Comparison of ENCODE assay signal across 4 worm cellular contexts in the genomic region with DNA sequence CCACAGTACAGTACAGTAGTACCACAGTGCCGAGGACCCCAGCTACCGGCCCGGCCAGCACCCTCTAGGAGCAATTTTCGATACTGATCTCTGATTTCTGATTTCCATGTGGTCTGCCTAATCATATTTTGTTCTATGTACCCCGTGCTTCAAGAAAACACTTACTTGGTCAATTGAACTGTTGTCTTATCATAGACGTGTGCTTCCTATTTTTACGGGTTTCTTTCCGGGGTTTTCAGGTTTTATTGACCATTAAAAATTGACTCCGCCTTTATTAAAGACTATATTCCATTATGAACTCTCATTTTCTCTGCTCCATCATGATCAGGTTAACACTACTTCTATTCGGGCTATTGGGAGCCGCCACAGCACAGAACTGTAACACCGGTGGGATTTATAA.
TF ChIP-seq lines count a peak whose summit lies in the region.

Gene clec-48, plus strand, starts transcription at position 320 of the 400 bp plus-strand sequence.

TF ChIP-seq in whole organism, L2 larva, 48 proteins besides CTCF, POLR2A, EP300 and RAD21:
- TF ChIP-seq sma-9 (GFP tag; optimal IDR thresholded peaks at IDR 0.05; lab: Kevin White, UChicago) (peak; percentile 13), sma-9 (tag; optimal IDR thresholded peaks at IDR 0.05; lab: Kevin White, UChicago) (no peak), R02D3.7 (tag; optimal IDR thresholded peaks at IDR 0.05; lab: Kevin White, UChicago) (no peak)

TF ChIP-seq in whole organism, L3 larva, 47 proteins besides CTCF, POLR2A, EP300 and RAD21:
- TF ChIP-seq elt-2 (tag; optimal IDR thresholded peaks at IDR 0.05; lab: Kevin White, UChicago), result peak; percentile 50
- TF ChIP-seq pqm-1 (tag; optimal IDR thresholded peaks at IDR 0.05; lab: Kevin White, UChicago), result peak; percentile 66
- no peak for TF ChIP-seq ceh-9 (tag; optimal IDR thresholded peaks at IDR 0.05; lab: Kevin White, UChicago)
- TF ChIP-seq lin-15B (tag; optimal IDR thresholded peaks at IDR 0.05; lab: Kevin White, UChicago), result no peak
- TF ChIP-seq nhr-28 (tag; optimal IDR thresholded peaks at IDR 0.05; lab: Kevin White, UChicago), result no peak
TF ChIP-seq in whole organism, L3 larva: peak in this region for 2.

TF ChIP-seq in whole organism, L4 larva, 104 proteins besides CTCF, POLR2A, EP300 and RAD21:
- no peak for TF ChIP-seq daf-12 (tag; optimal IDR thresholded peaks at IDR 0.05; lab: Kevin White, UChicago)
- TF ChIP-seq pha-4 (GFP tag; IDR thresholded peaks at IDR 0.05; lab: Robert Waterston, UW), result no peak
- no peak for TF ChIP-seq pha-4 (tag; optimal IDR thresholded peaks at IDR 0.05; lab: Kevin White, UChicago)
- no peak for TF ChIP-seq jun-1 (tag; optimal IDR thresholded peaks at IDR 0.05; lab: Kevin White, UChicago)
- peak; percentile 49 for TF ChIP-seq dve-1 (tag; optimal IDR thresholded peaks at IDR 0.05; lab: Kevin White, UChicago; ENCODE audit: insufficient read depth)
- no peak for TF ChIP-seq madf-9 (GFP tag; conservative IDR thresholded peaks at IDR 0.05; lab: Robert Waterston, UW)
- no peak for TF ChIP-seq daf-16 (GFP tag; optimal IDR thresholded peaks at IDR 0.05; lab: Kevin White, UChicago)
- TF ChIP-seq daf-16 (tag; optimal IDR thresholded peaks at IDR 0.05; lab: Kevin White, UChicago), result peak; percentile 69
- no peak for TF ChIP-seq T20F7.1 (GFP tag; optimal IDR thresholded peaks at IDR 0.05; lab: Kevin White, UChicago)
- TF ChIP-seq tra-1 (GFP tag; IDR thresholded peaks at IDR 0.05; lab: Robert Waterston, UW), result no peak
- peak; percentile 41 for TF ChIP-seq nhr-28 (tag; optimal IDR thresholded peaks at IDR 0.05; lab: Kevin White, UChicago)
- TF ChIP-seq Y105C5A.15 (GFP tag; IDR thresholded peaks at IDR 0.05; lab: Robert Waterston, UW), result no peak
- TF ChIP-seq unc-130 (GFP tag; optimal IDR thresholded peaks at IDR 0.05; lab: Kevin White, UChicago), result no peak
- no peak for TF ChIP-seq tag-97 (GFP tag; IDR thresholded peaks at IDR 0.05; lab: Robert Waterston, UW)
- no peak for TF ChIP-seq snpc-4 (tag; optimal IDR thresholded peaks at IDR 0.05; lab: Kevin White, UChicago)
- TF ChIP-seq mdt-29 (GFP tag; IDR thresholded peaks at IDR 0.05; lab: Robert Waterston, UW), result no peak
- TF ChIP-seq dmd-8 (GFP tag; IDR thresholded peaks at IDR 0.05; lab: Robert Waterston, UW), result no peak
- TF ChIP-seq spr-3 (GFP tag; optimal IDR thresholded peaks at IDR 0.05; lab: Kevin White, UChicago), result no peak
- no peak for TF ChIP-seq skn-1 (tag; optimal IDR thresholded peaks at IDR 0.05; lab: Kevin White, UChicago)
- no peak for TF ChIP-seq ceh-82 (tag; optimal IDR thresholded peaks at IDR 0.05; lab: Kevin White, UChicago)
- no peak for TF ChIP-seq arid-1 (GFP tag; conservative IDR thresholded peaks at IDR 0.05; lab: Robert Waterston, UW)
- TF ChIP-seq duxl-1 (tag; optimal IDR thresholded peaks at IDR 0.05; lab: Kevin White, UChicago; ENCODE audit: poor library complexity), result no peak
- no peak for TF ChIP-seq T26A8.4 (GFP tag; IDR thresholded peaks at IDR 0.05; lab: Robert Waterston, UW)
- TF ChIP-seq nhr-42 (GFP tag; IDR thresholded peaks at IDR 0.05; lab: Robert Waterston, UW), result no peak
- peak; percentile 95 for TF ChIP-seq php-3 (GFP tag; IDR thresholded peaks at IDR 0.05; lab: Robert Waterston, UW)

TF ChIP-seq in whole organism, young adult, 124 proteins besides CTCF, POLR2A, EP300 and RAD21:
- TF ChIP-seq B0336.3 (GFP tag; IDR thresholded peaks at IDR 0.05; lab: Robert Waterston, UW) (no peak), madf-10 (tag; optimal IDR thresholded peaks at IDR 0.05; lab: Kevin White, UChicago) (no peak), nhr-80 (tag; optimal IDR thresholded peaks at IDR 0.05; lab: Kevin White, UChicago) (peak; percentile 9)
